Worm (Caenorhabditis elegans) whole organism, L4/young adult: ENCODE results near the gene Y37E11AL.2.
A peak's percentile ranks its signal among the peaks of the same experiment; 100 is the strongest.

ENCODE experiments used
- W03F9.2 ChIP-seq: fragments of 150-350 bp; optimal IDR thresholded peaks from 2 replicates; lab custom pipeline; 2014; ENCODE audit warnings: missing biosample characterization, missing genetic modification characterization
- dao-5 ChIP-seq: sonication (generic microtip); optimal IDR thresholded peaks from 2 replicates; lab custom pipeline; 2016; ENCODE audit warnings: missing genotype, missing genetic modification characterization, moderate library complexity, missing compliant biosample characterization
- him-1 ChIP-seq: sonication (generic microtip); optimal IDR thresholded peaks from 2 replicates; lab custom pipeline; 2016; ENCODE audit warnings: missing genotype, missing genetic modification reagents, missing genetic modification characterization, missing compliant biosample characterization

Y37E11AL.2 gene

DNA sequence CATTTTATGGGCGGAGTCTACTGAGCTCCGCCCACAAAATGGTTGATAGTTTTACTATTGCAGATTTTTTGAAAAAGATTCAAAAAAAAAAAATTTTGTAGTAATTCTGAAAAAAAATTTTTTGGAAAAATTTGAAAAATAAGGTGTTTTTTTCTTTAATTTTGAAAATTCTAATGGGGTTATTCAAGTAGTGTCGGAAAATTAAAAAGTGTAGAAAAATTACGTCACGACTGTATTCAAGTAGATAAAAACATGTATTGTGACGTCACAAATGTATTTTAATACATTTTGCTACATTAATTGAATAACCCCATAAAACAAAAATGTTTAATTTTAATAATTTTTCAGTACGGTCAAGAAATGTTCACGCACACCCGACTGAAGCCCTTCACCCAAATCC, 35.0 kb downstream of the Y37E11AL.2 start:
- TF ChIP-seq him-1 (tag; lab: Kevin White, UChicago) (no peak), W03F9.2 (no peak), dao-5 (tag; lab: Kevin White, UChicago) (no peak)

DNA sequence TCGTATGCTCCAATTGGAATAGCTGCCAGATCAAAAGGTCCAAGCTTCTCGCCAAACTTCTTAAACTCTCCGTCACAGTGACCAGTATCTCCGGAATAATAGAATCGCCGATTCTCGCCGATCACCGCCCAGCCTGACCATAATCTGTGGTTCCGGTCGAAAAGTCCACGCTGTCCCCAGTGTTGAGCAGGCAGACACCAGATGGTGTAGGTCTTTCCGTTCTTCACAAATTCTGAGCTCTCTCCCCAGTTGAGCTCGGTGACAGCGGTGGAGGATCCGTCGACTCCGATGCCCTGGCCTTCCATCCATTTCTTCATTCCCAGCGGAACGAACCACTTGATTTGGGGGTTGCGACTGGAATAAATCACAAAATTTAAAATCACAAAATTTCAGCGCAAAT, 37.9 kb downstream of the Y37E11AL.2 start:
- TF ChIP-seq him-1 (tag; lab: Kevin White, UChicago): no peak

DNA sequence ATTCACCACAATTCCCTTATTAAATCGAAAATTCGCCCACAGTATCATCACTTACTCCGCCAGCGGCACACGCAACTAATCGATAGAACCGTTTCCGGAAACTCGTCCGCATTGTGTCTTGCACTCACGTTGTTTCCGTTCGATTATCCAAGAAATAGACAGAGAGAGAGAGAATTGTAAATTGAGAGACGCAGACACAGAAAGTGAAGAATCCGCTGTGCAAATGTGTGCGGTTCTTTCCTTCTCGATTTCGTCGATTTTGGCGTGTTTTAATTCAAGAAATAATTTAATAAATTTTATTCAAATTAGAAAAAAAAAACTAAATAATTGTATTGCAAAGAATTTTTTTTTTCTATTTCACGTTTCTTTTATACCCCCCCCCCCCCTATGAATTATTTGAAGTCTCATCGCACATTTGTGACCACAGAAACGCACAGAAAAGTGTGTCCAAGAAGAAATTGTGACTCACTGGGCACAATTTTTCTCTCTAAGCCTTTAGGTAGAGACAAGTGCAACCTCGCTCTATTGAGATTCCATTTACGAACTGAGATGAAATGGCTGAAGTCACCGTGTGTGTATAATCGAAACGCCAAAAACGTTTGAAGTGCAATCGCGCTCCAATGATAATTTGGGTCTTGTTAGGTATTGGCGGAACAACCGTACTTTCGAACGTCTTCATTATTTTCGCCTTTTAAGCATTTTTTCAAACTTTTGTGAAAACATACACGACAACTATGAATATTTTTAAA, 40.5 kb downstream of the Y37E11AL.2 start, which contains the start of gene nape-2:
nape-2 (minus strand) TSS at position 271 of the 749 bp plus-strand sequence.
- no peak for TF ChIP-seq dao-5 (tag; lab: Kevin White, UChicago)
- TF ChIP-seq W03F9.2: no peak
- no peak for TF ChIP-seq him-1 (tag; lab: Kevin White, UChicago)

DNA sequence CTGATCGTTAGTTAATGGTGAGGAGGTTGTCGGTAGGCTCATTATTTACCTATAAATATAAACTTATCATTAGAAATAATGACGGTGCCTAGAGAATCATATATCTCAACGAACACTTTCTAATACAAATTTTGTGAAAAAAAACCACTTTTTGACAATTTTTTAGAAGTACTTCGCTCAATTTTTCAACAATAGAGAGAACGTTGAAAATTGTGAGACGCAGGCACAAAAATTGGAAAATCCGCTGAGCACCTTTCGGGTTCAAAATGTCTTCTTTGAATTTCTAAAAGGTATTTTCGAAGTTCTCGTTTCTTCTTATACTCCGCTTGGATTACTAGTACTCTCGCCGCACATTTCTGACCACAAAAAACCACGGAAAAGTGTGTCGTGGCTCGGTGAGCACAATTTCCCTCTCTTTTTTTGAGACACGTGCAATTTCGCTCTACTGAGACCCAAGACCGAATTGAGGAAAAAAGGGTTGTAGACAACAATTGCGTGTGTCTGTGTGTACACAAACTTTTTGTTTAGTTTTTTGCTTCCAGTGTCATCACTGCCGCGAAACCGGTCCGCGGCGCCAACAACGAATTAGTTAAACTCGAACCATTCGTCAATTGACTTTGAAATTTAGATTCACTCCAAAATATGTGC, 42.7 kb downstream of the Y37E11AL.2 start, which contains the start of gene nape-1:
nape-1 (minus strand) TSS at position 51 of the 648 bp plus-strand sequence.
- TF ChIP-seq W03F9.2: peak; percentile 18
- TF ChIP-seq him-1 (tag; lab: Kevin White, UChicago): no peak

DNA sequence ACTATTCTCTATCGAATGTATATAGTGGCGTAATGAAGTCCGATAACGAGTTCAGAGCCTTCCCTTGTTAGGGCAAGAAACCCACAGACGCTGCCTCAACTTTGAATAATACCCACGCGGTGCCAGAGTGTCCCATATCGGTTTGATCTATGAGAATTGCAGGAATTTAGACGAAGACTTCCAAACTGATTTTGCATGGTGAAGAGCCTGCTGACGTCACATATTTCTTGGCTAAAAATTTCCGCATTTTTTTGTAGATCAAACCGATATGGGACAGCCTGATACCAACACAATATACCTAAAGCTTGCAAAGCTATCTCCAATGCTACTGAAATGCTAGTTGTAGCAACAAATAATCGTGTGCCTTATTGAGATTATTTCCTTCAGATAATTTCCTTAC, 43.6 kb downstream of the Y37E11AL.2 start:
- TF ChIP-seq W03F9.2 (no peak), him-1 (tag; lab: Kevin White, UChicago) (no peak), dao-5 (tag; lab: Kevin White, UChicago) (no peak)

DNA sequence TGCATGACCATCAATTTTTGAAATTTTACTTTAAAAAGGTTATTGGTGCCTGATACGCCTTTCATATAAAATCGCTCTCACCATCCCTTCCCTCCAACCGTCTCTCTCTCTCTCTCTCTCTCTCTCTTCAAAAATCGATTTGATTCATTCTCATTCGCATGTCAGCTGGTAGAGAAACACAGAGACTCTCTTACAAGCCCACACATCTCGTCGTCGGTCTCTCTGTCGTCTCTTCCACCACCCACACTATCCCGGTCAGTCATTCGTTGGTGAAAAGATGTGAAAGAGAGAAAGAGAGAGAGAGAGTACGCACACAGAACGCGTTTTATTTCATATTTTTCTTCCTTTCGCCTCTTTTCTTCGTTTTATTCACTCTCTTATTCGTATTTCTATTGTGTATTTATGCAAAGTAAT, 44.1 kb downstream of the Y37E11AL.2 start:
- TF ChIP-seq him-1 (tag; lab: Kevin White, UChicago): no peak
- peak; percentile 48 for TF ChIP-seq W03F9.2

DNA sequence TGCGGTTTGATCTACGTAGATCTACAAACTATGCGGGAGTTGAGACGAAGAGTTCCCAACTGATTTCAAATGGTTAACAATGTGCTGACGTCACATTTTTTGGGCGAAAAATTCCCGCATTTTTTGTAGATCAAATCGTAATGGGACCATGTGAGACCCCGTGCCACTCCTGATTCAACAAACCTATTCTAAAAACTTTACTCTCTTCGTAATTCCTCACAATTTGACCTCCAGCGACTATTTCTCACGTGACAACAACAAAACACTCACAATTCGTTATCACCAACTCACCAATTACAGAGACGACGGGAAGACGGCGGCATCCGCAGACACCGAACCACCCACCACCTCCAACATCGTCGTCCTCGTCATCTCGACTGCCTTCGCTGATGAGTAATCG, 45.4 kb downstream of the Y37E11AL.2 start, which contains the start of gene siah-1:
siah-1 (plus strand) TSS at position 301 of the 400 bp plus-strand sequence.
- TF ChIP-seq him-1 (tag; lab: Kevin White, UChicago) (no peak), W03F9.2 (no peak), dao-5 (tag; lab: Kevin White, UChicago) (no peak)

DNA sequence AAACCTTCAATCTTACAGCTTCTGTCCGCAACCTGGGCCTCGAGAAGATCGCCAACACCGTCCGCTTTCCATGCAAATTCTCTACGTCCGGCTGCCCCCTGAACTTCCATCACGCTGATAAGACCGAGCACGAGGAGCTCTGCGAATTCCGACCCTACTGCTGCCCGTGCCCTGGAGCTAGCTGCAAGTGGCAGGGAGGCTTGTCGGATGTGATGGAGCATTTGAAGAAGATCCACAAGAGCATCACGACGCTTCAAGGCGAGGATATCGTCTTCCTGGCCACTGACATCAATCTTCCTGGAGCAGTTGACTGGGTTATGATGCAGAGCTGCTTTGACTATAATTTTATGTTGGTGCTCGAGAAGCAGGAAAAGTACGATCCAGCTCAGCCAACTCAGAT, 47.5 kb downstream of the Y37E11AL.2 start:
- TF ChIP-seq W03F9.2 (no peak), dao-5 (tag; lab: Kevin White, UChicago) (no peak), him-1 (tag; lab: Kevin White, UChicago) (no peak)
